Worm (Caenorhabditis elegans): Measurements from ENCODE around the gene ncx-7.

DNA sequence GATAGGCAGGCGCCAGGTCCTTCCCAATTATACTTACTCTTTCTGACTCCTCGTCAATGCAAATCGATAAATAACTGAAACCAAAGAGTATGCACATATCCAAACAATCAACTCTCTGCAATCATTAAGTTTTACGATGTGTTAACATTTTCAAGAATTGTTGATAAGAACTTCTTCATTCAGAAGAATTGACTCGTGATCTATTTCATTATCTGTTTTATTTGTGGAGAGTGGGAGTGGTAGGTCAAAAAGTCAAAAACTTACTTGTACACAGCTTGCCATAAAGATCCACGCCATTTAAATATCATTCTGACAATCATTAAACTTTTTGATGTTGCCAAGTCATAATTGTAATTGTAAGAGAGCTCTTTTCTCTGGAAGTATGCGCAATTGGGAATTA lies 30.7 kb downstream of the ncx-7 start:
- no peak for TF ChIP-seq nhr-28 (tag; optimal IDR thresholded peaks at IDR 0.05)
- no peak for TF ChIP-seq pha-4 (tag; optimal IDR thresholded peaks at IDR 0.05)
- no peak for TF ChIP-seq M03D4.4 (tag; optimal IDR thresholded peaks at IDR 0.05)
- no peak for TF ChIP-seq ham-2 (GFP tag; optimal IDR thresholded peaks at IDR 0.05)

Data from whole organism, mixed stage, embryonic.